Worm (Caenorhabditis elegans) whole organism, late embryonic: ENCODE measurements around the gene srh-296.

Source experiments
- C38D4.7 ChIP-seq: fragments of 200-800 bp; sonication (Bioruptor generic); optimal IDR thresholded peaks from 2 replicates; lab custom pipeline; 2018; ENCODE audit warnings: mild to moderate bottlenecking, missing genetic modification characterization, moderate library complexity, missing compliant biosample characterization
- K02D7.2 ChIP-seq: sonication (generic microtip); optimal IDR thresholded peaks from 2 replicates; lab custom pipeline; 2017; ENCODE audit warnings: mild to moderate bottlenecking, missing genetic modification characterization, missing compliant biosample characterization
- T23F11.4 ChIP-seq: fragments of 200-800 bp; sonication (Bioruptor generic); optimal IDR thresholded peaks from 2 replicates; lab custom pipeline; 2018; ENCODE audit warnings: mild to moderate bottlenecking, missing genetic modification characterization, missing compliant biosample characterization
- Y22D7AL.16 ChIP-seq: sonication (generic microtip); optimal IDR thresholded peaks from 2 replicates; lab custom pipeline; 2016; ENCODE audit warnings: missing genetic modification characterization, missing compliant biosample characterization
- ahr-1 ChIP-seq: sonication (generic microtip); optimal IDR thresholded peaks from 2 replicates; lab custom pipeline; 2016; ENCODE audit warnings: missing genetic modification characterization, missing compliant biosample characterization
- ama-1 ChIP-seq: fragments of 150-350 bp; optimal IDR thresholded peaks from 2 replicates; lab custom pipeline; 2014
- ceh-14 ChIP-seq: sonication (generic microtip); optimal IDR thresholded peaks from 2 replicates; lab custom pipeline; 2016; ENCODE audit warnings: missing genotype, missing genetic modification characterization, missing compliant biosample characterization
- ceh-18 ChIP-seq: sonication (generic microtip); optimal IDR thresholded peaks from 2 replicates; lab custom pipeline; 2016; ENCODE audit warnings: missing genetic modification characterization, missing compliant biosample characterization
- ceh-22 ChIP-seq: sonication (generic microtip); optimal IDR thresholded peaks from 2 replicates; lab custom pipeline; 2017; ENCODE audit warnings: missing biosample characterization, missing genetic modification characterization
- ceh-24 ChIP-seq: sonication (generic microtip); optimal IDR thresholded peaks from 2 replicates; lab custom pipeline; 2016; ENCODE audit warnings: mild to moderate bottlenecking, missing genetic modification characterization, missing compliant biosample characterization
- ceh-30 ChIP-seq: fragments of 150-350 bp; optimal IDR thresholded peaks from 2 replicates; lab custom pipeline; 2014; ENCODE audit warnings: missing biosample characterization, missing genetic modification characterization
- ceh-31 ChIP-seq: sonication (generic microtip); optimal IDR thresholded peaks from 2 replicates; lab custom pipeline; 2016; ENCODE audit warnings: missing genetic modification characterization, missing compliant biosample characterization
- ceh-34 ChIP-seq: sonication (generic microtip); optimal IDR thresholded peaks from 2 replicates; lab custom pipeline; 2016; ENCODE audit warnings: mild to moderate bottlenecking, missing genetic modification characterization, missing compliant biosample characterization
- ceh-45 ChIP-seq: fragments of 200-800 bp; sonication (Bioruptor generic); IDR thresholded peaks from 2 replicates; pipeline ENCODE4 v1.3.6; 2022; ENCODE audit warnings: missing genetic modification reagents, missing genetic modification characterization, missing compliant biosample characterization
- ceh-6 ChIP-seq: fragments of 200-800 bp; sonication (Bioruptor generic); optimal IDR thresholded peaks from 2 replicates; lab custom pipeline; 2018; ENCODE audit warnings: mild to moderate bottlenecking, missing genetic modification characterization, missing compliant biosample characterization
- che-1 ChIP-seq: sonication (generic microtip); optimal IDR thresholded peaks from 2 replicates; lab custom pipeline; 2016; ENCODE audit warnings: mild to moderate bottlenecking, missing genetic modification characterization, missing compliant biosample characterization
- dmd-4 ChIP-seq: sonication (generic microtip); optimal IDR thresholded peaks from 2 replicates; lab custom pipeline; 2016; ENCODE audit warnings: borderline replicate concordance, missing genetic modification characterization, missing compliant biosample characterization
- dve-1 ChIP-seq: sonication (generic microtip); optimal IDR thresholded peaks from 2 replicates; lab custom pipeline; 2017; ENCODE audit warnings: antibody characterized with exemption, mild to moderate bottlenecking, missing genetic modification characterization, missing compliant biosample characterization
- eyg-1 ChIP-seq: sonication (generic microtip); optimal IDR thresholded peaks from 2 replicates; lab custom pipeline; 2016; ENCODE audit warnings: missing genotype, missing genetic modification characterization, missing compliant biosample characterization
- fkh-6 ChIP-seq: sonication (generic microtip); optimal IDR thresholded peaks from 2 replicates; lab custom pipeline; 2016; ENCODE audit warnings: missing genetic modification characterization, missing compliant biosample characterization
- hlh-13 ChIP-seq: fragments of 200-800 bp; sonication (Bioruptor generic); optimal IDR thresholded peaks from 2 replicates; lab custom pipeline; 2018; ENCODE audit warnings: mild to moderate bottlenecking, missing genetic modification characterization, missing compliant biosample characterization
- hlh-6 ChIP-seq: sonication (generic microtip); optimal IDR thresholded peaks from 2 replicates; lab custom pipeline; 2016; ENCODE audit warnings: missing genotype, missing genetic modification characterization, missing compliant biosample characterization
- hlh-8 ChIP-seq: sonication (generic microtip); optimal IDR thresholded peaks from 2 replicates; lab custom pipeline; 2016; ENCODE audit warnings: missing genotype, missing genetic modification characterization, missing compliant biosample characterization
- lim-6 ChIP-seq: sonication (generic microtip); optimal IDR thresholded peaks from 2 replicates; lab custom pipeline; 2016; ENCODE audit warnings: missing genetic modification characterization, missing compliant biosample characterization
- mec-3 ChIP-seq: sonication (generic microtip); optimal IDR thresholded peaks from 2 replicates; lab custom pipeline; 2016; ENCODE audit warnings: borderline replicate concordance, missing genetic modification characterization, missing compliant biosample characterization
- nhr-232 ChIP-seq: sonication (generic microtip); optimal IDR thresholded peaks from 2 replicates; lab custom pipeline; 2016; ENCODE audit warnings: missing genetic modification characterization, missing compliant biosample characterization
- odd-2 ChIP-seq: sonication (generic microtip); optimal IDR thresholded peaks from 2 replicates; lab custom pipeline; 2017; ENCODE audit warnings: antibody characterized with exemption, mild to moderate bottlenecking, missing genetic modification characterization, missing compliant biosample characterization
- pat-9 ChIP-seq: fragments of 200-800 bp; sonication (Bioruptor generic); optimal IDR thresholded peaks from 2 replicates; lab custom pipeline; 2018; ENCODE audit warnings: mild to moderate bottlenecking, missing genetic modification characterization, moderate library complexity, missing compliant biosample characterization
- pha-4 ChIP-seq: fragments of 150-350 bp; optimal IDR thresholded peaks from 2 replicates; lab custom pipeline; 2018; ENCODE audit warnings: missing biosample characterization, missing genetic modification reagents, missing genetic modification characterization
- pros-1 ChIP-seq: fragments of 150-350 bp; optimal IDR thresholded peaks from 2 replicates; lab custom pipeline; 2014; ENCODE audit warnings: missing biosample characterization, missing genetic modification reagents, missing genetic modification characterization
- ref-2 ChIP-seq: sonication (generic microtip); optimal IDR thresholded peaks from 2 replicates; lab custom pipeline; 2016; ENCODE audit warnings: missing genetic modification characterization, missing compliant biosample characterization
- rnt-1 ChIP-seq: sonication (generic microtip); optimal IDR thresholded peaks from 2 replicates; lab custom pipeline; 2016; ENCODE audit warnings: missing genetic modification characterization, missing compliant biosample characterization
- sdc-2 ChIP-seq: sonication (generic microtip); optimal IDR thresholded peaks from 2 replicates; lab custom pipeline; 2016; ENCODE audit warnings: missing genotype, missing genetic modification characterization, missing compliant biosample characterization
- sox-4 ChIP-seq: sonication (generic microtip); optimal IDR thresholded peaks from 2 replicates; lab custom pipeline; 2017; ENCODE audit warnings: mild to moderate bottlenecking, missing genetic modification characterization, inconsistent platforms, missing compliant biosample characterization
- syd-9 ChIP-seq: sonication (generic microtip); optimal IDR thresholded peaks from 2 replicates; lab custom pipeline; 2016; ENCODE audit warnings: mild to moderate bottlenecking, missing genetic modification characterization, moderate library complexity, missing compliant biosample characterization
- tbx-7 ChIP-seq: sonication (generic microtip); optimal IDR thresholded peaks from 2 replicates; lab custom pipeline; 2016; ENCODE audit warnings: missing genotype, missing genetic modification characterization, missing compliant biosample characterization
- unc-3 ChIP-seq, 2 experiments: fragments of 200-800 bp in 1 of 2; sonication (Bioruptor generic) in 1 of 2; sonication (generic microtip) in 1 of 2; conservative IDR thresholded peaks in 1 of 2; optimal IDR thresholded peaks in 1 of 2; 2 replicates each; pipeline versions ENCODE4 v1.3.6 to Lab custom; 2016 to 2022; ENCODE audit warnings: missing compliant biosample characterization in 2 of 2, missing genetic modification characterization in 2 of 2, missing genetic modification reagents in 1 of 2
- unc-86 ChIP-seq: sonication (generic microtip); optimal IDR thresholded peaks from 2 replicates; lab custom pipeline; 2016; ENCODE audit warnings: missing genetic modification characterization, missing compliant biosample characterization
- zip-5 ChIP-seq: sonication (generic microtip); optimal IDR thresholded peaks from 2 replicates; lab custom pipeline; 2016; ENCODE audit warnings: missing genetic modification characterization, missing compliant biosample characterization

The srh-296 gene

ce11 chrV:17800538-17800937 is 9.6 kb upstream of the srh-296 start, which contains the start of gene srh-287:
TSS of gene srh-287 (plus strand) at chrV:17800838.
- no peak for TF ChIP-seq sox-4 (tag; lab: Kevin White, UChicago)
- no peak for TF ChIP-seq hlh-8 (tag; lab: Kevin White, UChicago)
- TF ChIP-seq dve-1: no peak
- TF ChIP-seq odd-2: no peak
- TF ChIP-seq K02D7.2 (tag; lab: Kevin White, UChicago): no peak
- TF ChIP-seq ceh-18 (tag; lab: Kevin White, UChicago): no peak

- TF ChIP-seq dmd-4 (tag; lab: Kevin White, UChicago) (no peak), pat-9 (tag; lab: Kevin White, UChicago) (no peak), zip-5 (tag; lab: Kevin White, UChicago) (no peak), dve-1 (no peak), ceh-24 (tag; lab: Kevin White, UChicago) (no peak), mec-3 (tag; lab: Kevin White, UChicago) (no peak), ceh-31 (no peak), fkh-6 (no peak), lim-6 (no peak), odd-2 (no peak), nhr-232 (tag; lab: Kevin White, UChicago) (no peak), ceh-45 (no peak), C38D4.7 (GFP tag; lab: Kevin White, UChicago) (no peak), syd-9 (no peak), ref-2 (no peak), Y22D7AL.16 (no peak), hlh-13 (GFP tag; lab: Kevin White, UChicago) (no peak)
- TF ChIP-seq, all 69 proteins: peak for 0
These were observed 7.6 kb upstream of the srh-296 start, which contains the start of the genes Y94A7B.11 and srh-292 for ce11 chrV:17802519-17802918. TSS of gene Y94A7B.11 (minus strand) at chrV:17802619. TSS of gene srh-292 (plus strand) at chrV:17802769.

ce11 chrV:17805323-17805722 is 4.8 kb upstream of the srh-296 start, which contains the start of gene srh-291:
TSS of gene srh-291 (plus strand) at chrV:17805623.
- TF ChIP-seq pha-4 (tag; lab: Kevin White, UChicago) (no peak), ceh-22 (tag; lab: Kevin White, UChicago) (no peak), eyg-1 (tag; lab: Kevin White, UChicago) (no peak), ama-1 (lab: Kevin White, UChicago) (no peak), ceh-14 (tag; lab: Kevin White, UChicago) (no peak), sdc-2 (tag; lab: Kevin White, UChicago) (no peak), fkh-6 (no peak), T23F11.4 (GFP tag; lab: Kevin White, UChicago) (no peak), ceh-30 (no peak), pros-1 (no peak), unc-86 (no peak), rnt-1 (tag; lab: Kevin White, UChicago) (no peak), hlh-13 (GFP tag; lab: Kevin White, UChicago) (no peak), ceh-34 (no peak)

- TF ChIP-seq che-1 (tag; lab: Kevin White, UChicago) (no peak), ceh-45 (no peak), ceh-14 (tag; lab: Kevin White, UChicago) (peak; percentile 2), K02D7.2 (tag; lab: Kevin White, UChicago) (no peak), ref-2 (peak; percentile 25), ceh-6 (GFP tag; lab: Kevin White, UChicago) (no peak), sdc-2 (tag; lab: Kevin White, UChicago) (no peak), ahr-1 (tag; lab: Kevin White, UChicago) (no peak), tbx-7 (tag; lab: Kevin White, UChicago) (no peak), hlh-6 (tag; lab: Kevin White, UChicago) (peak; percentile 59), ceh-18 (tag; lab: Kevin White, UChicago) (no peak), unc-3 (GFP tag; conservative IDR thresholded peaks at IDR 0.05; lab: Robert Waterston, UW) (no peak), unc-3 (tag; optimal IDR thresholded peaks at IDR 0.05; lab: Kevin White, UChicago) (no peak), ceh-31 (no peak), ceh-24 (tag; lab: Kevin White, UChicago) (no peak)
These were observed 2.0 kb downstream of the srh-296 start for ce11 chrV:17812127-17812526.
